Worm (Caenorhabditis elegans): ENCODE data around the gene T23B5.6.

- TF ChIP-seq duxl-1 (tag; optimal IDR thresholded peaks at IDR 0.05; ENCODE audit: poor library complexity) (no peak), ceh-28 (tag; optimal IDR thresholded peaks at IDR 0.05) (no peak), F49E8.2 (tag; optimal IDR thresholded peaks at IDR 0.05; ENCODE audit: borderline replicate concordance) (no peak), aha-1 (tag) (no peak), nhr-6 (tag; optimal IDR thresholded peaks at IDR 0.05) (no peak), mep-1 (tag; optimal IDR thresholded peaks at IDR 0.05) (no peak), nhr-11 (tag; optimal IDR thresholded peaks at IDR 0.05) (no peak), nhr-77 (tag; optimal IDR thresholded peaks at IDR 0.05) (no peak), snpc-4 (tag; optimal IDR thresholded peaks at IDR 0.05) (no peak), fos-1 (tag; optimal IDR thresholded peaks at IDR 0.05) (no peak)
Observed at ce11 chrIV:12630922-12631321, 46.1 kb downstream of the T23B5.6 start, which contains the start of gene ark-1.
